Fruit fly (Drosophila melanogaster) whole organism, embryonic: ENCODE data around the gene haf.

Source experiments
- Blimp-1 ChIP-seq: fragments of 200-800 bp; sonication (Bioruptor generic); optimal IDR thresholded peaks from 3 replicates; lab custom pipeline; 2018; ENCODE audit warnings: missing biosample characterization, missing genetic modification characterization, mild to moderate bottlenecking, moderate library complexity, missing genetic modification reagents
- CG10147 ChIP-seq: fragments of 200-800 bp; sonication (Bioruptor generic); optimal IDR thresholded peaks from 2 replicates; lab custom pipeline; 2019; ENCODE audit warnings: missing biosample characterization, mild to moderate bottlenecking, missing genetic modification characterization, moderate library complexity
- CG10209 ChIP-seq: fragments of 200-800 bp; sonication (Bioruptor generic); optimal IDR thresholded peaks from 3 replicates; lab custom pipeline; 2017; ENCODE audit warnings: missing biosample characterization, mild to moderate bottlenecking, missing genetic modification characterization, missing genetic modification reagents
- CG10654 ChIP-seq: fragments of 200-800 bp; sonication (Bioruptor generic); optimal IDR thresholded peaks from 2 replicates; lab custom pipeline; 2016; ENCODE audit warnings: missing biosample characterization, missing genetic modification characterization
- CG10979 ChIP-seq: fragments of 200-800 bp; sonication (Bioruptor generic); optimal IDR thresholded peaks from 2 replicates; lab custom pipeline; 2018; ENCODE audit warnings: missing biosample characterization, mild to moderate bottlenecking, missing genetic modification characterization, moderate library complexity
- CG11504 ChIP-seq: fragments of 200-800 bp; sonication (Bioruptor generic); optimal IDR thresholded peaks from 3 replicates; lab custom pipeline; 2019; ENCODE audit warnings: missing biosample characterization, mild to moderate bottlenecking, missing genetic modification characterization, moderate library complexity
- CG11695 ChIP-seq: fragments of 200-800 bp; sonication (Bioruptor generic); IDR thresholded peaks from 3 replicates; pipeline ENCODE4 v1.3.6; 2022; ENCODE audit warnings: missing biosample characterization, missing genetic modification characterization
- CG12391 ChIP-seq: fragments of 200-800 bp; sonication (Bioruptor generic); optimal IDR thresholded peaks from 3 replicates; lab custom pipeline; 2018; ENCODE audit warnings: missing biosample characterization, mild to moderate bottlenecking, missing genetic modification characterization, moderate library complexity
- CG13775 ChIP-seq: fragments of 200-800 bp; sonication (Bioruptor generic); optimal IDR thresholded peaks from 3 replicates; lab custom pipeline; 2017; ENCODE audit warnings: missing biosample characterization, mild to moderate bottlenecking, missing genetic modification characterization
- CG16815 ChIP-seq: fragments of 200-800 bp; sonication (Bioruptor generic); optimal IDR thresholded peaks from 3 replicates; lab custom pipeline; 2017; ENCODE audit warnings: missing biosample characterization, mild to moderate bottlenecking, missing genetic modification characterization
- CG1792 ChIP-seq: fragments of 200-800 bp; sonication (Bioruptor generic); optimal IDR thresholded peaks from 2 replicates; lab custom pipeline; 2016; ENCODE audit warnings: missing biosample characterization, missing genetic modification characterization
- CG18599 ChIP-seq: fragments of 200-800 bp; sonication (Bioruptor generic); optimal IDR thresholded peaks from 3 replicates; lab custom pipeline; 2017; ENCODE audit warnings: missing biosample characterization, missing genetic modification characterization, mild to moderate bottlenecking, moderate library complexity, missing genetic modification reagents
- CG18764 ChIP-seq: fragments of 200-800 bp; sonication (Bioruptor generic); optimal IDR thresholded peaks from 3 replicates; lab custom pipeline; 2016; ENCODE audit warnings: missing biosample characterization, missing genetic modification characterization
- CG2199 ChIP-seq: fragments of 200-800 bp; sonication (Bioruptor generic); IDR thresholded peaks from 3 replicates; pipeline ENCODE4 v1.3.6; 2022; ENCODE audit warnings: missing biosample characterization, missing genetic modification characterization
- CG2678 ChIP-seq: fragments of 200-800 bp; sonication (Bioruptor generic); optimal IDR thresholded peaks from 3 replicates; lab custom pipeline; 2019; ENCODE audit warnings: missing biosample characterization, mild to moderate bottlenecking, missing genetic modification characterization, moderate library complexity
- CG2712 ChIP-seq: fragments of 200-800 bp; optimal IDR thresholded peaks from 3 replicates; lab custom pipeline; 2019; ENCODE audit warnings: missing biosample characterization, mild to moderate bottlenecking, missing genetic modification characterization, moderate library complexity
- CG30020 ChIP-seq: fragments of 200-800 bp; optimal IDR thresholded peaks from 2 replicates; lab custom pipeline; 2019; ENCODE audit warnings: missing biosample characterization, mild to moderate bottlenecking, missing genetic modification characterization, moderate library complexity
- CG30403 ChIP-seq: fragments of 200-800 bp; sonication (Bioruptor generic); optimal IDR thresholded peaks from 3 replicates; lab custom pipeline; 2016; ENCODE audit warnings: missing biosample characterization, missing genetic modification characterization
- CG34422 ChIP-seq: fragments of 200-800 bp; sonication (Bioruptor generic); IDR thresholded peaks from 3 replicates; pipeline ENCODE4 v1.3.6; 2022; ENCODE audit warnings: missing biosample characterization, missing genetic modification characterization
- CG4360 ChIP-seq: fragments of 200-800 bp; sonication (Bioruptor generic); IDR thresholded peaks from 2 replicates; pipeline ENCODE4 v1.3.6; 2022; ENCODE audit warnings: missing biosample characterization, missing genetic modification characterization
- CG7786 ChIP-seq: fragments of 200-800 bp; sonication (Bioruptor generic); optimal IDR thresholded peaks from 2 replicates; lab custom pipeline; 2016; ENCODE audit warnings: missing biosample characterization, missing genetic modification characterization
- D19A ChIP-seq: fragments of 200-800 bp; optimal IDR thresholded peaks from 3 replicates; lab custom pipeline; 2019; ENCODE audit warnings: missing biosample characterization, mild to moderate bottlenecking, missing genetic modification characterization, moderate library complexity
- Dfd ChIP-seq, 2 experiments: fragments of >200 bp; optimal IDR thresholded peaks; 2 replicates each; lab custom pipeline; 2017; ENCODE audit warnings: missing biosample characterization in 2 of 2, missing genetic modification characterization in 2 of 2
- Ets65A ChIP-seq: fragments of 200-800 bp; sonication (Bioruptor generic); peaks from one replicate; lab custom pipeline; 2016; ENCODE audit warnings: missing biosample characterization, missing genetic modification characterization
- Gsc ChIP-seq: fragments of 200-800 bp; sonication (Bioruptor generic); IDR thresholded peaks from 2 replicates; pipeline ENCODE4 v1.3.6; 2022; ENCODE audit warnings: missing biosample characterization, missing genetic modification characterization
- H2.0 ChIP-seq: fragments of 200-800 bp; sonication (Bioruptor generic); IDR thresholded peaks from 2 replicates; pipeline ENCODE4 v1.3.6; 2022; ENCODE audit warnings: missing biosample characterization, missing genetic modification characterization
- Meics ChIP-seq: fragments of 200-800 bp; sonication (Bioruptor generic); optimal IDR thresholded peaks from 2 replicates; lab custom pipeline; 2017; ENCODE audit warnings: missing biosample characterization, mild to moderate bottlenecking, missing genetic modification characterization
- Mes4 ChIP-seq: fragments of 200-800 bp; sonication (Bioruptor generic); optimal IDR thresholded peaks from 2 replicates; lab custom pipeline; 2016; ENCODE audit warnings: missing biosample characterization, missing genetic modification characterization
- Nf-YC ChIP-seq: fragments of 200-800 bp; optimal IDR thresholded peaks from 3 replicates; lab custom pipeline; 2019; ENCODE audit warnings: missing biosample characterization, mild to moderate bottlenecking, missing genetic modification characterization, moderate library complexity
- Oaz ChIP-seq: fragments of 200-800 bp; sonication (Bioruptor generic); IDR thresholded peaks from 2 replicates; pipeline ENCODE4 v1.3.6; 2022; ENCODE audit warnings: missing biosample characterization, missing genetic modification characterization
- bsh ChIP-seq, 2 experiments: fragments of 200-800 bp; sonication (Bioruptor generic); optimal IDR thresholded peaks; 2 replicates each; lab custom pipeline; 2017 to 2018; ENCODE audit warnings: mild to moderate bottlenecking in 2 of 2, missing biosample characterization in 2 of 2, missing genetic modification characterization in 2 of 2, moderate library complexity in 1 of 2
- cad ChIP-seq: fragments of >200 bp; optimal IDR thresholded peaks from 2 replicates; lab custom pipeline; 2017; ENCODE audit warnings: missing biosample characterization, missing genetic modification characterization
- caup ChIP-seq: fragments of 200-800 bp; sonication (Bioruptor generic); optimal IDR thresholded peaks from 3 replicates; lab custom pipeline; 2017; ENCODE audit warnings: missing biosample characterization, mild to moderate bottlenecking, missing genetic modification characterization, moderate library complexity; ENCODE audit not compliant: severe bottlenecking
- danr ChIP-seq: fragments of 200-800 bp; sonication (Bioruptor generic); IDR thresholded peaks from 2 replicates; pipeline ENCODE4 v1.3.6; 2022; ENCODE audit warnings: missing biosample characterization, missing genetic modification characterization
- dmrt99B ChIP-seq: fragments of 200-800 bp; sonication (Bioruptor generic); optimal IDR thresholded peaks from 2 replicates; lab custom pipeline; 2018; ENCODE audit warnings: missing biosample characterization, mild to moderate bottlenecking, missing genetic modification characterization, moderate library complexity
- emc ChIP-seq: fragments of 200-800 bp; sonication (Bioruptor generic); optimal IDR thresholded peaks from 2 replicates; lab custom pipeline; 2016; ENCODE audit warnings: missing biosample characterization, missing genetic modification characterization
- gfzf ChIP-seq: fragments of 200-800 bp; sonication (Bioruptor generic); optimal IDR thresholded peaks from 2 replicates; lab custom pipeline; 2016; ENCODE audit warnings: missing biosample characterization, mild to moderate bottlenecking, missing genetic modification characterization, moderate library complexity
- lab ChIP-seq: fragments of 200-800 bp; sonication (Bioruptor generic); optimal IDR thresholded peaks from 3 replicates; lab custom pipeline; 2017; ENCODE audit warnings: missing biosample characterization, missing genetic modification characterization, mild to moderate bottlenecking, moderate library complexity, missing genetic modification reagents
- mirr ChIP-seq: fragments of 200-800 bp; sonication (Bioruptor generic); optimal IDR thresholded peaks from 3 replicates; lab custom pipeline; 2018; ENCODE audit warnings: missing biosample characterization, mild to moderate bottlenecking, missing genetic modification characterization
- nmo ChIP-seq: fragments of 200-800 bp; sonication (Bioruptor generic); optimal IDR thresholded peaks from 2 replicates; lab custom pipeline; 2018; ENCODE audit warnings: missing biosample characterization, mild to moderate bottlenecking, missing genetic modification characterization, moderate library complexity
- onecut ChIP-seq: fragments of 200-800 bp; sonication (Bioruptor generic); IDR thresholded peaks from 2 replicates; pipeline ENCODE4 v1.3.6; 2022; ENCODE audit warnings: missing biosample characterization, missing genetic modification characterization
- phol ChIP-seq: fragments of 200-800 bp; sonication (Bioruptor generic); optimal IDR thresholded peaks from 3 replicates; lab custom pipeline; 2018; ENCODE audit warnings: missing biosample characterization, mild to moderate bottlenecking, missing genetic modification characterization, moderate library complexity
- pnt ChIP-seq: fragments of 200-800 bp; sonication (Bioruptor generic); optimal IDR thresholded peaks from 3 replicates; lab custom pipeline; 2016; ENCODE audit warnings: missing biosample characterization, missing genetic modification characterization
- psq ChIP-seq: fragments of 200-800 bp; sonication (Bioruptor generic); optimal IDR thresholded peaks from 2 replicates; lab custom pipeline; 2017; ENCODE audit warnings: missing biosample characterization, missing genetic modification characterization
- repo ChIP-seq: fragments of 200-800 bp; sonication (Bioruptor generic); optimal IDR thresholded peaks from 2 replicates; lab custom pipeline; 2016; ENCODE audit warnings: missing biosample characterization, missing genetic modification characterization
- sc ChIP-seq, 3 experiments: fragments of >200 bp in 2 of 3; fragments of 200-800 bp in 1 of 3; sonication (Bioruptor generic) in 1 of 3; optimal IDR thresholded peaks; 2 replicates in 2 of 3; 3 replicates in 1 of 3; lab custom pipeline; 2017; ENCODE audit warnings: mild to moderate bottlenecking in 1 of 3, missing biosample characterization in 1 of 3, missing genetic modification characterization in 1 of 3, missing genetic modification reagents in 1 of 3
- tin ChIP-seq: fragments of 200-800 bp; sonication (Bioruptor generic); optimal IDR thresholded peaks from 3 replicates; lab custom pipeline; 2016; ENCODE audit warnings: missing biosample characterization, missing genetic modification characterization
- vvl ChIP-seq: fragments of 200-800 bp; sonication (Bioruptor generic); IDR thresholded peaks from 2 replicates; pipeline ENCODE4 v1.3.6; 2022; ENCODE audit warnings: missing biosample characterization, missing genetic modification characterization

haf gene

DNA sequence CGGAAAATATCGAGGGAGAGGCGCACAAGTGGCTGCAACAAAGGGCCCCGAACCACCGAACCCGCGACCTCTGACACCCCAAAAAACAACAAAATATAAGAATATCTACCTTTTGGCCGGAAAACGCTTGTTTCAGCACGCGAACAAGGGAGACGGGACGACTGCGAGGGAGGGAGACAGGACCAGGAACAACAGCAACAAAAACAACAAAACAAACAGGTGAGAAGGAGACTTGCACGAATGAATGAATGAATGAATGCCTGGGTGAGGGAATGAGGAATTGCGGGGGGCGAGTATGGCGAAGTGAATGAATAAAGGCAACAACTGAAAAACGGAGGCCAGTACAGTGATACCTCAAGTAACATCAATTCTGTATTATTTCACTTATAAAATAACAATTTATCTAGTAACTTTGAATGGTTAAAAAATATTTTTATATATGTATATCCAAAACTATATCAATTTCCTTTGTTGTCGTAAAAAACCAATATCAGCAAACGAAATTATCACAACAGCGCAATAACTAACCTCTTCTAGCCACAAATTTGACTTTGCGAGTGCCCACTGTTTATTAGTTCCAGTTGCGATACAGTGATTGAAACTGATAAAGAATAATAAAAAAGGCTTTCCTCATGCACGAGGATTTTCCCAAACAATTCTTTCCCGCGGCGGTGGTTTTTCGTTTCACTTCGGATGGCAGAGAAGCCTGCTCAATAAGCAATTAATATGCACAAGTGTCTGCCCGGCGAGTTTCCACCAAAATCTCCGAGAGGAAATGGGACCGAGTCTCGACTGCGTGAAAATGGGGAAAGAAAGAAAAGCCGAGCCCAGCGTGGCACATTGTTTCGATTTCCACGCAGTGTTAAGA is 2.0 kb downstream of the haf start (continued):
- TF ChIP-seq CG10209 (GFP tag; lab: Kevin White, UChicago): no peak
- TF ChIP-seq CG2712 (tag; lab: Kevin White, UChicago): peak; percentile 62
- no peak for TF ChIP-seq Gsc (GFP tag; lab: Robert Waterston, UW)
- peak; percentile 14 for TF ChIP-seq CG16815 (GFP tag; lab: Kevin White, UChicago)
- TF ChIP-seq CG30020 (tag; lab: Kevin White, UChicago): no peak
- TF ChIP-seq CG11695 (GFP tag; lab: Robert Waterston, UW): no peak
- no peak for TF ChIP-seq Dfd (GFP tag; optimal IDR thresholded peaks at IDR 0.05; lab: Kevin White, UChicago)
- TF ChIP-seq mirr: no peak
- no peak for TF ChIP-seq CG1792 (GFP tag; lab: Kevin White, UChicago)
- TF ChIP-seq CG18599 (GFP tag; lab: Kevin White, UChicago): peak; percentile 31
- TF ChIP-seq emc (GFP tag; lab: Kevin White, UChicago): no peak
- peak; percentile 2 for TF ChIP-seq Blimp-1
- TF ChIP-seq dmrt99B (tag; lab: Kevin White, UChicago): peak; percentile 41
- TF ChIP-seq repo (GFP tag; lab: Kevin White, UChicago): no peak
- TF ChIP-seq Mes4: no peak
- TF ChIP-seq psq: peak; percentile 19
- TF ChIP-seq lab (GFP tag; lab: Kevin White, UChicago): no peak
- TF ChIP-seq CG18764 (GFP tag; lab: Kevin White, UChicago): no peak
- peak; percentile 24 for TF ChIP-seq Meics (GFP tag; lab: Kevin White, UChicago)
- TF ChIP-seq caup (GFP tag; lab: Kevin White, UChicago): no peak
- peak; percentile 82 for TF ChIP-seq CG4360
- no peak for TF ChIP-seq Oaz (GFP tag; lab: Robert Waterston, UW)
- TF ChIP-seq CG12391 (tag; lab: Kevin White, UChicago): peak; percentile 40
- TF ChIP-seq pnt (GFP tag; lab: Kevin White, UChicago): no peak
- no peak for TF ChIP-seq sc (optimal IDR thresholded peaks at IDR 0.05; lab: Kevin White, UChicago)
- no peak for TF ChIP-seq sc (GFP tag; optimal IDR thresholded peaks at IDR 0.05; lab: Kevin White, UChicago)
- peak in 1 of 2 experiments; percentile 41 for TF ChIP-seq bsh (GFP tag; optimal IDR thresholded peaks at IDR 0.05; lab: Kevin White, UChicago)
- peak; percentile 4 for TF ChIP-seq CG13775 (GFP tag; lab: Kevin White, UChicago)
- TF ChIP-seq cad (GFP tag; lab: Kevin White, UChicago): no peak
- 0 out of 2 replicates have a peak, but pooled peaks have one; percentile 29 for TF ChIP-seq onecut (GFP tag; lab: Robert Waterston, UW)
- TF ChIP-seq Nf-YC (tag; lab: Kevin White, UChicago): no peak
- peak; percentile 6 for TF ChIP-seq tin
- no peak for TF ChIP-seq gfzf (GFP tag; lab: Kevin White, UChicago)
- TF ChIP-seq danr (GFP tag; lab: Robert Waterston, UW): no peak
- TF ChIP-seq vvl (GFP tag; lab: Robert Waterston, UW): 0 out of 2 replicates have a peak, but pooled peaks have one; percentile 28
- TF ChIP-seq phol (tag; lab: Kevin White, UChicago): peak; percentile 47
- peak; percentile 50 for TF ChIP-seq CG10979
- TF ChIP-seq D19A (tag; lab: Kevin White, UChicago): peak; percentile 27
- TF ChIP-seq CG34422: no peak
- peak; percentile 55 for TF ChIP-seq CG2678 (tag; lab: Kevin White, UChicago)
- TF ChIP-seq CG2199 (GFP tag; lab: Robert Waterston, UW): peak; percentile 97
- TF ChIP-seq CG10147 (GFP tag; lab: Kevin White, UChicago): no peak
- no peak for TF ChIP-seq CG7786 (GFP tag; lab: Kevin White, UChicago)
- no peak for TF ChIP-seq H2.0
- peak; percentile 51 for TF ChIP-seq CG11504 (tag; lab: Kevin White, UChicago)
- no peak for TF ChIP-seq CG10654
- peak; percentile 41 for TF ChIP-seq nmo (GFP tag; lab: Kevin White, UChicago)
- peak; percentile 59 for TF ChIP-seq Ets65A (GFP tag; lab: Kevin White, UChicago)
- TF ChIP-seq CG30403 (GFP tag; lab: Kevin White, UChicago): peak; percentile 26
